Fruit fly (Drosophila melanogaster) Kc167 (cell line): ENCODE measurements around the gene CG15210.

Experiments
- Sin3A ChIP-seq: fragments of >200 bp; optimal IDR thresholded peaks from 2 replicates; lab custom pipeline; 2018; ENCODE audit warnings: missing external identifiers
- psq ChIP-seq: fragments of >200 bp; optimal IDR thresholded peaks from 2 replicates; lab custom pipeline; 2017; ENCODE audit warnings: missing external identifiers
- ttk ChIP-seq: sonication (Bioruptor generic); optimal IDR thresholded peaks from 2 replicates; lab custom pipeline; 2017; ENCODE audit warnings: missing external identifiers

DNA sequence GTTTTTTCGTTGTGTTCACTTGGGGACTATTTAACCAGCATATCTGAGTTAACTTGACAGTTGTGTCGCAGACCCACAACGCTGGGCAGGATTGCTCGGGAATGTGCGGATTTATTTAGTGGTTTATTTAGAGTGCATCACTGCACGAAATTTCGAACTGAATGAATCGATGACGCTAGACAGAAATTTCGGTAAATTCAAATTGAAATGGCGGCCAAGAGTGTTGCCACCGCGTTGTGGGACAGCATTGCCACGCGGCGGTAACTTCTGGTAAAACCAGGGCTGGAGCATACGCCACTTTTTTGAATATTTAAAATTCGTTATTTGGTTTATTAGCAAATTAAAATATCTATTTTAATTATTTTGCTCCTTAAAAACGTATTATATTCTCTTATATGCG, 15.7 kb downstream of the CG15210 start, which contains the start of gene feo:
- TF ChIP-seq psq (lab: Kevin White, UChicago): no peak
- TF ChIP-seq Sin3A: no peak
- TF ChIP-seq ttk (lab: Kevin White, UChicago): no peak
